Fruit fly (Drosophila melanogaster) whole organism: ENCODE data around the gene Rexo5.

Experiments
- CG8478 ChIP-seq: fragments of >200 bp; optimal IDR thresholded peaks from 2 replicates; lab custom pipeline; 2018; ENCODE audit warnings: inconsistent platforms
- Dll ChIP-seq: fragments of >200 bp; optimal IDR thresholded peaks from 2 replicates; lab custom pipeline; 2017
- EcR ChIP-seq, 2 experiments: fragments of >200 bp; optimal IDR thresholded peaks; 2 replicates each; lab custom pipeline; 2017; ENCODE audit warnings: missing biosample characterization in 2 of 2, missing genetic modification characterization in 2 of 2, missing genetic modification reagents in 2 of 2
- pan ChIP-seq: fragments of >200 bp; optimal IDR thresholded peaks from 2 replicates; lab custom pipeline; 2017
- psq ChIP-seq: fragments of >200 bp; optimal IDR thresholded peaks from 2 replicates; lab custom pipeline; 2017
- usp ChIP-seq: fragments of >200 bp; optimal IDR thresholded peaks from 2 replicates; lab custom pipeline; 2017; ENCODE audit warnings: missing biosample characterization, missing genetic modification characterization, mixed read lengths

Rexo5 gene

DNA sequence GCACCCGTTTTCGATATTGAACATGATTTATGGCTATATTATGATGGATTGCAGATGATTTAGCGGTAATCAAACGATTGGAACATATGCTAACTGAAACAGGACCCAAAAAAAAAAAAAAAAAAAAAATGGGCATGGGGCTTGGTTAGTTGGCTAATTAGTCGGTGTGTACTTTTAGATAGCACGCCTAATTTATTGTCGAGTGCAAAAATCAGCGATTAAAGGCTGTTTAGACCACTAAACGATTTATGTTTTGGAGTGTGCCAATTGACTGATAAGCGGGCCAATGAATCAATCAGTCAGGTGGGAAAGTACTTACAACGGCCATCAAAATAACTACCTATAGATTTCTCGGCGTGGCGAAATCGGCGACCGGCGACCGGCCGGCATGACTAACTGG is 11.7 kb downstream of the Rexo5 start:
- TF ChIP-seq psq (lab: Kevin White, UChicago) (no peak), EcR (GFP tag; optimal IDR thresholded peaks at IDR 0.05; lab: Kevin White, UChicago) (no peak), Dll (lab: Kevin White, UChicago) (no peak), usp (no peak)

DNA sequence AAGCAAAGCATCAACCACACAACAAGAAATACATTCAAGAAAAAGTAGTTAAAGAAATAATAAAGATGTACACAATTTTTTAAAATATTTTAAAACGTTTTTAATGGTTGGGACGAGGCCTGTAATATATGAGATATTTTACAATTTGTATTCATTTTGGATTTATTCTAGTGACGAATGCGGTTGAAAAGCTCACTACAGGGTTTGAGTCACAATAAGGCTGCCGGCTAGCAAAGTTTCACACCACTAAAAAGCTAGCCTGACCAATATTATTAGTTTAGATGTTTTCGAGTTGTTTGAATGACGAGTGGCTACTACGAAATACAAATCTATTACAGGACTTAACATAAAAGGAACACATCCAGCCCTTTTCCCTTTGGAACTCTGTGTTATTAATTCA is 15.6 kb downstream of the Rexo5 start:
- TF ChIP-seq usp (no peak), CG8478 (lab: Kevin White, UChicago) (no peak), psq (lab: Kevin White, UChicago) (no peak), Dll (lab: Kevin White, UChicago) (no peak), EcR (GFP tag; optimal IDR thresholded peaks at IDR 0.05; lab: Kevin White, UChicago) (no peak), pan (lab: Kevin White, UChicago) (no peak)

DNA sequence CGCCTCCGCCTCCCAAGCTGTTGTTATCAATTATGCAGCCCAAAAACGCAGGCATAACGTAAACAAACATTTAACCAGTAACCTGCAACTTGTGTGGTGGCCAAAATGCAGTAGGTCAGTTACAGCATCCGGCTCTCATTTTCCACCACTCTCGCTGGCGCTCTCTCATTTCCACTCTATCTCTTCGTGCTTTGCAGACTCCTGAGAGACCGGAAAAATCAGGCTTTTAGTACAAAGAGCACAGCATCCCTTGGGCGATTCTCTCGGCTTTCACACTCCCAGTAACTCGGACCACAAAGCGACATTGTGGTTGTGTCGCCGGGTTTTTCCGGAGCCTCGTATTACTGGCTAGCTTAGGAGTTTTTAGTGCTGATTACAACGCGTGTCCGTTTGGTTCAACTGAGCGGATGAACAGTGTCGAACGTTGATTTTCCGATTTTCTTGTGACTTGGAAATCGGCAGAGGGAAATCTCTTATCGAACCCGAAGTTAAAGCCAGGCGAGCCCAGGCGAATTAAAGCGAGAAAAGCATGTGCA is 20.3 kb downstream of the Rexo5 start, which contains the start of gene GluRIA:
TSS of gene GluRIA (plus strand) at position 364 of the 536 bp plus-strand sequence.
- TF ChIP-seq psq (lab: Kevin White, UChicago) (no peak), EcR (GFP tag; optimal IDR thresholded peaks at IDR 0.05; lab: Kevin White, UChicago) (no peak), pan (lab: Kevin White, UChicago) (no peak), CG8478 (lab: Kevin White, UChicago) (no peak), usp (no peak)
